Fruit fly (Drosophila melanogaster) whole organism, embryonic: ENCODE results near the gene CG42781.
A peak's percentile ranks its signal among the peaks of the same experiment; 100 is the strongest.

Source experiments
- Abd-B ChIP-seq: fragments of 200-800 bp; sonication (Bioruptor generic); optimal IDR thresholded peaks from 2 replicates; lab custom pipeline; 2018; ENCODE audit warnings: missing biosample characterization, mild to moderate bottlenecking, missing genetic modification characterization, moderate library complexity
- CG10274 ChIP-seq: fragments of 200-800 bp; sonication (Bioruptor generic); optimal IDR thresholded peaks from 3 replicates; lab custom pipeline; 2017; ENCODE audit warnings: missing biosample characterization, mild to moderate bottlenecking, missing genetic modification characterization
- CG12744 ChIP-seq: fragments of 200-800 bp; sonication (Bioruptor generic); optimal IDR thresholded peaks from 2 replicates; lab custom pipeline; 2016; ENCODE audit warnings: missing biosample characterization, missing genetic modification characterization
- CG13287 ChIP-seq: fragments of 200-800 bp; sonication (Bioruptor generic); IDR thresholded peaks from 2 replicates; pipeline ENCODE4 v1.3.6; 2022; ENCODE audit warnings: missing biosample characterization, missing genetic modification characterization; ENCODE audit not compliant: partially characterized antibody
- CG13296 ChIP-seq: fragments of 200-800 bp; sonication (Bioruptor generic); optimal IDR thresholded peaks from 3 replicates; lab custom pipeline; 2018; ENCODE audit warnings: missing biosample characterization, mild to moderate bottlenecking, missing genetic modification characterization
- CG15073 ChIP-seq: fragments of 200-800 bp; sonication (Bioruptor generic); optimal IDR thresholded peaks from 2 replicates; lab custom pipeline; 2016; ENCODE audit warnings: missing biosample characterization, missing genetic modification characterization
- CG17829 ChIP-seq: fragments of 200-800 bp; optimal IDR thresholded peaks from 2 replicates; lab custom pipeline; 2019; ENCODE audit warnings: missing biosample characterization, mild to moderate bottlenecking, missing genetic modification characterization, moderate library complexity
- CG2116 ChIP-seq: fragments of 200-800 bp; sonication (Bioruptor generic); optimal IDR thresholded peaks from 3 replicates; lab custom pipeline; 2018; ENCODE audit warnings: missing biosample characterization, mild to moderate bottlenecking, missing genetic modification characterization
- CG30020 ChIP-seq: fragments of 200-800 bp; optimal IDR thresholded peaks from 2 replicates; lab custom pipeline; 2019; ENCODE audit warnings: missing biosample characterization, mild to moderate bottlenecking, missing genetic modification characterization, moderate library complexity
- CG31365 ChIP-seq: fragments of 200-800 bp; sonication (Bioruptor generic); optimal IDR thresholded peaks from 2 replicates; lab custom pipeline; 2018; ENCODE audit warnings: missing biosample characterization, mild to moderate bottlenecking, missing genetic modification characterization
- CG31388 ChIP-seq: fragments of 200-800 bp; sonication (Bioruptor generic); optimal IDR thresholded peaks from 2 replicates; lab custom pipeline; 2016; ENCODE audit warnings: missing biosample characterization, missing genetic modification characterization
- CG32532 ChIP-seq: fragments of 200-800 bp; sonication (Bioruptor generic); IDR thresholded peaks from 2 replicates; pipeline ENCODE4 v1.3.6; 2022; ENCODE audit warnings: missing biosample characterization, missing genetic modification characterization
- CG33213 ChIP-seq: fragments of 200-800 bp; sonication (Bioruptor generic); optimal IDR thresholded peaks from 3 replicates; lab custom pipeline; 2016; ENCODE audit warnings: missing biosample characterization, missing genetic modification characterization
- CG4360 ChIP-seq: fragments of 200-800 bp; sonication (Bioruptor generic); IDR thresholded peaks from 2 replicates; pipeline ENCODE4 v1.3.6; 2022; ENCODE audit warnings: missing biosample characterization, missing genetic modification characterization
- CG4707 ChIP-seq: fragments of 200-800 bp; sonication (Bioruptor generic); optimal IDR thresholded peaks from 2 replicates; lab custom pipeline; 2018; ENCODE audit warnings: missing biosample characterization, mild to moderate bottlenecking, missing genetic modification characterization, moderate library complexity
- CG5180 ChIP-seq: fragments of 200-800 bp; sonication (Bioruptor generic); optimal IDR thresholded peaks from 3 replicates; lab custom pipeline; 2017; ENCODE audit warnings: missing biosample characterization, missing genetic modification characterization, mild to moderate bottlenecking, moderate library complexity, missing genetic modification reagents
- CG5245 ChIP-seq: fragments of 200-800 bp; sonication (Bioruptor generic); optimal IDR thresholded peaks from 3 replicates; lab custom pipeline; 2016; ENCODE audit warnings: missing biosample characterization, missing genetic modification characterization
- CG6765 ChIP-seq: fragments of 200-800 bp; sonication (Bioruptor generic); optimal IDR thresholded peaks from 3 replicates; lab custom pipeline; 2017; ENCODE audit warnings: missing biosample characterization, mild to moderate bottlenecking, missing genetic modification characterization
- CG7357 ChIP-seq: fragments of 200-800 bp; sonication (Bioruptor generic); IDR thresholded peaks from 3 replicates; pipeline ENCODE4 v1.3.6; 2022; ENCODE audit warnings: missing biosample characterization, missing genetic modification characterization
- CG7786 ChIP-seq: fragments of 200-800 bp; sonication (Bioruptor generic); optimal IDR thresholded peaks from 2 replicates; lab custom pipeline; 2016; ENCODE audit warnings: missing biosample characterization, missing genetic modification characterization
- CG9876 ChIP-seq: fragments of 200-800 bp; sonication (Bioruptor generic); optimal IDR thresholded peaks from 2 replicates; lab custom pipeline; 2016; ENCODE audit warnings: missing biosample characterization, missing genetic modification characterization
- CTCF ChIP-seq: fragments of 200-800 bp; sonication (Bioruptor generic); optimal IDR thresholded peaks from 2 replicates; lab custom pipeline; 2017; ENCODE audit warnings: missing biosample characterization, mild to moderate bottlenecking, missing genetic modification characterization, moderate library complexity
- D ChIP-seq, 2 experiments: fragments of 200-800 bp in 1 of 2; fragments of >200 bp in 1 of 2; sonication (Bioruptor generic) in 1 of 2; optimal IDR thresholded peaks; 2 replicates in 1 of 2; 3 replicates in 1 of 2; lab custom pipeline; 2017; ENCODE audit warnings: mild to moderate bottlenecking in 1 of 2, missing biosample characterization in 1 of 2, missing genetic modification characterization in 1 of 2, missing genetic modification reagents in 1 of 2
- Fer1 ChIP-seq: fragments of 200-800 bp; sonication (Bioruptor generic); optimal IDR thresholded peaks from 2 replicates; lab custom pipeline; 2017; ENCODE audit warnings: missing biosample characterization, mild to moderate bottlenecking, missing genetic modification characterization
- H15 ChIP-seq: fragments of 200-800 bp; sonication (Bioruptor generic); IDR thresholded peaks from 3 replicates; pipeline ENCODE4 v1.3.6; 2022; ENCODE audit warnings: missing biosample characterization, missing genetic modification characterization
- HLH4C ChIP-seq: fragments of 200-800 bp; sonication (Bioruptor generic); IDR thresholded peaks from 3 replicates; pipeline ENCODE4 v1.3.6; 2022; ENCODE audit warnings: missing biosample characterization, missing genetic modification characterization; ENCODE audit not compliant: partially characterized antibody
- Hr3 ChIP-seq: fragments of 200-800 bp; sonication (Bioruptor generic); optimal IDR thresholded peaks from 3 replicates; lab custom pipeline; 2016; ENCODE audit warnings: missing biosample characterization, missing genetic modification characterization
- MBD-R2 ChIP-seq: fragments of 200-800 bp; sonication (Bioruptor generic); IDR thresholded peaks from 2 replicates; pipeline ENCODE4 v1.3.6; 2022; ENCODE audit warnings: missing biosample characterization, missing genetic modification characterization
- Nf-YC ChIP-seq: fragments of 200-800 bp; optimal IDR thresholded peaks from 3 replicates; lab custom pipeline; 2019; ENCODE audit warnings: missing biosample characterization, mild to moderate bottlenecking, missing genetic modification characterization, moderate library complexity
- Ptx1 ChIP-seq: fragments of 200-800 bp; sonication (Bioruptor generic); IDR thresholded peaks from 2 replicates; pipeline ENCODE4 v1.3.6; 2022; ENCODE audit warnings: missing biosample characterization, missing genetic modification characterization
- Side ChIP-seq: fragments of 200-800 bp; sonication (Bioruptor generic); optimal IDR thresholded peaks from 2 replicates; lab custom pipeline; 2016; ENCODE audit warnings: missing biosample characterization, missing genetic modification characterization
- Tbp ChIP-seq: fragments of >200 bp; optimal IDR thresholded peaks from 2 replicates; lab custom pipeline; 2018; ENCODE audit warnings: missing biosample characterization, missing genetic modification characterization
- Xbp1 ChIP-seq: fragments of 200-800 bp; sonication (Bioruptor generic); optimal IDR thresholded peaks from 3 replicates; lab custom pipeline; 2016; ENCODE audit warnings: missing biosample characterization, mild to moderate bottlenecking, missing genetic modification characterization
- ac ChIP-seq: fragments of 200-800 bp; sonication (Bioruptor generic); optimal IDR thresholded peaks from 3 replicates; lab custom pipeline; 2017; ENCODE audit warnings: missing biosample characterization, mild to moderate bottlenecking, missing genetic modification characterization
- al ChIP-seq: fragments of 200-800 bp; sonication (Bioruptor generic); IDR thresholded peaks from 2 replicates; pipeline ENCODE4 v1.3.6; 2022; ENCODE audit warnings: missing biosample characterization, missing genetic modification characterization
- dm ChIP-seq: fragments of 200-800 bp; sonication (Bioruptor generic); optimal IDR thresholded peaks from 3 replicates; lab custom pipeline; 2016; ENCODE audit warnings: missing biosample characterization, missing genetic modification characterization
- ems ChIP-seq: fragments of 200-800 bp; sonication (Bioruptor generic); optimal IDR thresholded peaks from 3 replicates; lab custom pipeline; 2016; ENCODE audit warnings: missing biosample characterization, missing genetic modification characterization
- eve ChIP-seq, 2 experiments: fragments of >200 bp; optimal IDR thresholded peaks; 2 replicates each; lab custom pipeline; 2017; ENCODE audit warnings: missing biosample characterization in 2 of 2, missing genetic modification characterization in 2 of 2
- gem ChIP-seq: fragments of 200-800 bp; sonication (Bioruptor generic); optimal IDR thresholded peaks from 2 replicates; lab custom pipeline; 2019; ENCODE audit warnings: missing biosample characterization, mild to moderate bottlenecking, missing genetic modification characterization, moderate library complexity
- jing ChIP-seq: fragments of 200-800 bp; sonication (Bioruptor generic); optimal IDR thresholded peaks from 2 replicates; lab custom pipeline; 2018; ENCODE audit warnings: missing biosample characterization, mild to moderate bottlenecking, missing genetic modification characterization
- kni ChIP-seq: fragments of 200-800 bp; sonication (Bioruptor generic); optimal IDR thresholded peaks from 3 replicates; lab custom pipeline; 2017; ENCODE audit warnings: mild to moderate bottlenecking, missing biosample characterization, missing genetic modification reagents, missing genetic modification characterization
- pita ChIP-seq: fragments of 200-800 bp; sonication (Bioruptor generic); optimal IDR thresholded peaks from 2 replicates; lab custom pipeline; 2017; ENCODE audit warnings: missing biosample characterization, mild to moderate bottlenecking, missing genetic modification characterization
- pnt ChIP-seq: fragments of 200-800 bp; sonication (Bioruptor generic); optimal IDR thresholded peaks from 3 replicates; lab custom pipeline; 2016; ENCODE audit warnings: missing biosample characterization, missing genetic modification characterization
- sens ChIP-seq: fragments of 200-800 bp; sonication (Bioruptor generic); peaks from one replicate; lab custom pipeline; 2016; ENCODE audit warnings: missing biosample characterization, missing genetic modification characterization
- sens-2 ChIP-seq: fragments of 200-800 bp; sonication (Bioruptor generic); IDR thresholded peaks from 2 replicates; pipeline ENCODE4 v1.3.6; 2022; ENCODE audit warnings: missing biosample characterization, missing genetic modification characterization
- so ChIP-seq: fragments of 200-800 bp; sonication (Bioruptor generic); IDR thresholded peaks from 3 replicates; pipeline ENCODE4 v1.3.6; 2022; ENCODE audit warnings: missing biosample characterization, missing genetic modification characterization
- sqz ChIP-seq: fragments of 200-800 bp; sonication (Bioruptor generic); optimal IDR thresholded peaks from 3 replicates; lab custom pipeline; 2018; ENCODE audit warnings: missing biosample characterization, mild to moderate bottlenecking, missing genetic modification characterization
- tup ChIP-seq: fragments of 200-800 bp; sonication (Bioruptor generic); optimal IDR thresholded peaks from 2 replicates; lab custom pipeline; 2016; ENCODE audit warnings: missing biosample characterization, mild to moderate bottlenecking, missing genetic modification characterization, moderate library complexity
- unpg ChIP-seq: fragments of 200-800 bp; sonication (Bioruptor generic); optimal IDR thresholded peaks from 3 replicates; lab custom pipeline; 2018; ENCODE audit warnings: missing biosample characterization, mild to moderate bottlenecking, missing genetic modification characterization, moderate library complexity

The CG42781 gene

dm6 chrX:7340667-7341066 is 42.1 kb downstream of the CG42781 start:
- TF ChIP-seq unpg (GFP tag; lab: Kevin White, UChicago), result no peak
- peak; percentile 7 for TF ChIP-seq pita
- TF ChIP-seq CG31365 (tag; lab: Kevin White, UChicago), result peak; percentile 94
- TF ChIP-seq eve (GFP tag; optimal IDR thresholded peaks at IDR 0.05; lab: Kevin White, UChicago), result peak in 1 of 2 experiments; percentile 59
- no peak for TF ChIP-seq pnt (GFP tag; lab: Kevin White, UChicago)
- TF ChIP-seq CTCF (GFP tag; lab: Kevin White, UChicago), result peak; percentile 4
- no peak for TF ChIP-seq CG9876 (GFP tag; lab: Kevin White, UChicago)
- no peak for TF ChIP-seq CG15073 (GFP tag; lab: Kevin White, UChicago)
- no peak for TF ChIP-seq CG10274 (GFP tag; lab: Kevin White, UChicago)

dm6 chrX:7339610-7340326 is 43.0 kb downstream of the CG42781 start:
- no peak for TF ChIP-seq HLH4C (GFP tag; lab: Robert Waterston, UW)
- no peak for TF ChIP-seq CG5180 (GFP tag; lab: Kevin White, UChicago)
- no peak for TF ChIP-seq MBD-R2 (GFP tag; lab: Robert Waterston, UW)
- no peak for TF ChIP-seq CG30020 (tag; lab: Kevin White, UChicago)
- no peak for TF ChIP-seq CTCF (GFP tag; lab: Kevin White, UChicago)
- TF ChIP-seq so (GFP tag; lab: Robert Waterston, UW), result no peak
- TF ChIP-seq Xbp1 (GFP tag; lab: Kevin White, UChicago), result peak; percentile 11
- no peak for TF ChIP-seq CG33213 (GFP tag; lab: Kevin White, UChicago)
- TF ChIP-seq H15, result no peak
- TF ChIP-seq CG2116 (GFP tag; lab: Kevin White, UChicago), result no peak
- TF ChIP-seq CG6765 (GFP tag; lab: Kevin White, UChicago), result no peak
- no peak for TF ChIP-seq CG7357 (GFP tag; lab: Robert Waterston, UW)
- no peak for TF ChIP-seq Fer1 (GFP tag; lab: Kevin White, UChicago)
- no peak for TF ChIP-seq gem (tag; lab: Kevin White, UChicago)
- no peak for TF ChIP-seq CG12744 (GFP tag; lab: Kevin White, UChicago)
- peak; percentile 50 for TF ChIP-seq CG4360 (GFP tag; lab: Robert Waterston, UW)
- peak; percentile 6 for TF ChIP-seq kni (GFP tag; lab: Kevin White, UChicago)
- TF ChIP-seq ac (GFP tag; lab: Kevin White, UChicago), result no peak
- TF ChIP-seq jing, result no peak
- no peak for TF ChIP-seq CG13287 (GFP tag; lab: Robert Waterston, UW)
- TF ChIP-seq Ptx1, result no peak
- TF ChIP-seq CG31388 (GFP tag; lab: Kevin White, UChicago), result no peak
- no peak for TF ChIP-seq tup (GFP tag; lab: Kevin White, UChicago)
- TF ChIP-seq CG32532 (GFP tag; lab: Robert Waterston, UW), result no peak
- TF ChIP-seq sens-2 (GFP tag; lab: Robert Waterston, UW), result no peak
- TF ChIP-seq sqz (GFP tag; lab: Kevin White, UChicago), result peak; percentile 21
- no peak for TF ChIP-seq CG4707
- no peak for TF ChIP-seq CG5245 (GFP tag; lab: Kevin White, UChicago)
- TF ChIP-seq Tbp, result no peak
- TF ChIP-seq Abd-B (GFP tag; lab: Kevin White, UChicago), result peak; percentile 6
- no peak for TF ChIP-seq ems (GFP tag; lab: Kevin White, UChicago)
- no peak for TF ChIP-seq D (optimal IDR thresholded peaks at IDR 0.05; lab: Kevin White, UChicago)
- no peak for TF ChIP-seq D (GFP tag; optimal IDR thresholded peaks at IDR 0.05; lab: Kevin White, UChicago)
- no peak for TF ChIP-seq CG7786 (GFP tag; lab: Kevin White, UChicago)
- TF ChIP-seq CG13296 (GFP tag; lab: Kevin White, UChicago), result no peak
- TF ChIP-seq Hr3 (GFP tag; lab: Kevin White, UChicago), result no peak
- TF ChIP-seq al, result no peak
- no peak for TF ChIP-seq Nf-YC
- no peak for TF ChIP-seq CG17829 (tag; lab: Kevin White, UChicago)
- TF ChIP-seq dm, result peak; percentile 21
- TF ChIP-seq Side, result no peak
- TF ChIP-seq eve (GFP tag; optimal IDR thresholded peaks at IDR 0.05; lab: Kevin White, UChicago), result peak in 1 of 2 experiments; percentile 36
- peak; percentile 71 for TF ChIP-seq sens (GFP tag; lab: Kevin White, UChicago)
